Fruit fly (Drosophila melanogaster) whole organism, wandering third instar larva: ENCODE results near the gene tal-AA.

ENCODE experiments used
- Abd-B ChIP-seq: fragments of >200 bp; optimal IDR thresholded peaks from 2 replicates; lab custom pipeline; 2017; ENCODE audit warnings: missing biosample characterization, missing genetic modification characterization
- CG32264 ChIP-seq: fragments of 200-800 bp; sonication (Bioruptor generic); optimal IDR thresholded peaks from 2 replicates; lab custom pipeline; 2016; ENCODE audit warnings: missing biosample characterization, missing genetic modification characterization
- CG9705 ChIP-seq: fragments of 200-800 bp; sonication (Bioruptor generic); optimal IDR thresholded peaks from 2 replicates; lab custom pipeline; 2018; ENCODE audit warnings: missing biosample characterization, mild to moderate bottlenecking, missing genetic modification characterization
- CrebA ChIP-seq: fragments of 200-800 bp; sonication (Bioruptor generic); optimal IDR thresholded peaks from 2 replicates; lab custom pipeline; 2016; ENCODE audit warnings: missing biosample characterization, mild to moderate bottlenecking, missing genetic modification characterization, borderline replicate concordance
- Dfd ChIP-seq: fragments of >200 bp; optimal IDR thresholded peaks from 2 replicates; lab custom pipeline; 2017; ENCODE audit warnings: missing biosample characterization, missing genetic modification characterization
- Dif ChIP-seq: fragments of 200-275, 200-300 bp; sonication (Bioruptor generic); optimal IDR thresholded peaks from 2 replicates; lab custom pipeline; 2018; ENCODE audit warnings: missing biosample characterization, missing genetic modification characterization; ENCODE audit not compliant: partially characterized antibody
- GATAd ChIP-seq: sonication (Bioruptor generic); optimal IDR thresholded peaks from 2 replicates; lab custom pipeline; 2016; ENCODE audit warnings: missing biosample characterization, missing genetic modification characterization
- HLH106 ChIP-seq: fragments of 200-800 bp; optimal IDR thresholded peaks from 3 replicates; lab custom pipeline; 2019; ENCODE audit warnings: missing biosample characterization, mild to moderate bottlenecking, missing genetic modification characterization, moderate library complexity
- Hnf4 ChIP-seq: fragments of 200-800 bp; sonication (Bioruptor generic); optimal IDR thresholded peaks from 2 replicates; lab custom pipeline; 2016; ENCODE audit warnings: missing biosample characterization, mild to moderate bottlenecking, missing genetic modification characterization
- Hr78 ChIP-seq: fragments of >200 bp; optimal IDR thresholded peaks from 2 replicates; lab custom pipeline; 2017; ENCODE audit warnings: missing biosample characterization, missing genetic modification characterization
- Hr83 ChIP-seq: fragments of 200-300 bp; sonication (Bioruptor generic); optimal IDR thresholded peaks from 2 replicates; lab custom pipeline; 2016; ENCODE audit warnings: missing biosample characterization, mild to moderate bottlenecking, missing genetic modification characterization, moderate library complexity; ENCODE audit not compliant: poor library complexity, severe bottlenecking
- Jra ChIP-seq: sonication (Bioruptor generic); optimal IDR thresholded peaks from 2 replicates; lab custom pipeline; 2016; ENCODE audit warnings: missing biosample characterization, missing genetic modification characterization
- Mio ChIP-seq: sonication (Bioruptor generic); optimal IDR thresholded peaks from 2 replicates; lab custom pipeline; 2016; ENCODE audit warnings: missing biosample characterization, missing genetic modification characterization
- Myc ChIP-seq: fragments of >200 bp; optimal IDR thresholded peaks from 2 replicates; lab custom pipeline; 2017
- N ChIP-seq: fragments of >200 bp; optimal IDR thresholded peaks from 2 replicates; lab custom pipeline; 2018; ENCODE audit warnings: missing biosample characterization, missing external identifiers, missing genetic modification characterization
- OdsH ChIP-seq: fragments of 200-800 bp; sonication (Bioruptor generic); optimal IDR thresholded peaks from 2 replicates; lab custom pipeline; 2016; ENCODE audit warnings: missing biosample characterization, mild to moderate bottlenecking, missing genetic modification characterization
- Rel ChIP-seq, 2 experiments: fragments of 200-800 bp; sonication (Bioruptor generic) in 1 of 2; optimal IDR thresholded peaks; 2 replicates in 1 of 2; 3 replicates in 1 of 2; lab custom pipeline; 2016 to 2019; ENCODE audit warnings: mild to moderate bottlenecking in 2 of 2, missing biosample characterization in 2 of 2, missing genetic modification characterization in 2 of 2, moderate library complexity in 1 of 2
- Sp1 ChIP-seq: fragments of 200-800 bp; sonication (Bioruptor generic); optimal IDR thresholded peaks from 3 replicates; lab custom pipeline; 2019; ENCODE audit warnings: missing biosample characterization, mild to moderate bottlenecking, missing genetic modification characterization, moderate library complexity
- Vsx2 ChIP-seq: fragments of 200-300, 225-300 bp; sonication (Bioruptor generic); optimal IDR thresholded peaks from 2 replicates; lab custom pipeline; 2018; ENCODE audit warnings: missing biosample characterization, missing genetic modification characterization; ENCODE audit not compliant: partially characterized antibody
- br ChIP-seq: fragments of 200-800 bp; sonication (Bioruptor generic); optimal IDR thresholded peaks from 2 replicates; lab custom pipeline; 2016; ENCODE audit warnings: missing biosample characterization, missing genetic modification characterization
- brk ChIP-seq: fragments of 200-800 bp; sonication (Bioruptor generic); optimal IDR thresholded peaks from 2 replicates; lab custom pipeline; 2016; ENCODE audit warnings: missing biosample characterization, mild to moderate bottlenecking, missing genetic modification characterization
- dl ChIP-seq, 2 experiments: fragments of 175-275, 200-275 bp in 1 of 2; fragments of 200-275 bp in 1 of 2; sonication (Bioruptor generic); optimal IDR thresholded peaks; lab custom pipeline; 2018; ENCODE audit warnings: mild to moderate bottlenecking in 2 of 2, missing biosample characterization in 2 of 2, missing genetic modification characterization in 2 of 2, moderate library complexity in 2 of 2; ENCODE audit not compliant: partially characterized antibody in 2 of 2, insufficient read depth in 1 of 2
- dmrt93B ChIP-seq: fragments of 200-800 bp; sonication (Bioruptor generic); optimal IDR thresholded peaks from 2 replicates; lab custom pipeline; 2018; ENCODE audit warnings: missing biosample characterization, mild to moderate bottlenecking, missing genetic modification characterization
- dsf ChIP-seq: sonication (Bioruptor generic); optimal IDR thresholded peaks from 2 replicates; lab custom pipeline; 2016; ENCODE audit warnings: missing biosample characterization, missing genetic modification characterization, borderline replicate concordance
- ey ChIP-seq: fragments of 200-800 bp; sonication (Bioruptor generic); optimal IDR thresholded peaks from 2 replicates; lab custom pipeline; 2016; ENCODE audit warnings: missing biosample characterization, missing genetic modification characterization
- foxo ChIP-seq, 2 experiments: fragments of 200-800 bp; sonication (Bioruptor generic); optimal IDR thresholded peaks; 2 replicates in 1 of 2; 3 replicates in 1 of 2; lab custom pipeline; 2016 to 2017; ENCODE audit warnings: missing biosample characterization in 2 of 2, missing genetic modification characterization in 2 of 2
- fru ChIP-seq: fragments of 200-800 bp; sonication (Bioruptor generic); optimal IDR thresholded peaks from 3 replicates; lab custom pipeline; 2016; ENCODE audit warnings: missing biosample characterization, mild to moderate bottlenecking, missing genetic modification characterization
- h ChIP-seq: fragments of 200-800 bp; sonication (Bioruptor generic); optimal IDR thresholded peaks from 3 replicates; lab custom pipeline; 2016; ENCODE audit warnings: missing biosample characterization, mild to moderate bottlenecking, missing genetic modification characterization
- jim ChIP-seq: fragments of 175-275, 200-325 bp; sonication (Bioruptor generic); optimal IDR thresholded peaks from 2 replicates; lab custom pipeline; 2016; ENCODE audit warnings: missing biosample characterization, mild to moderate bottlenecking, missing genetic modification characterization
- lola ChIP-seq: fragments of >200 bp; optimal IDR thresholded peaks from 2 replicates; lab custom pipeline; 2017; ENCODE audit warnings: missing biosample characterization, missing genetic modification characterization
- pan ChIP-seq: fragments of >200 bp; optimal IDR thresholded peaks from 2 replicates; lab custom pipeline; 2017
- psq ChIP-seq: fragments of 200-800 bp; sonication (Bioruptor generic); optimal IDR thresholded peaks from 3 replicates; lab custom pipeline; 2017; ENCODE audit warnings: missing biosample characterization, mild to moderate bottlenecking, missing genetic modification characterization, moderate library complexity
- rgr ChIP-seq: fragments of 200-800 bp; sonication (Bioruptor generic); optimal IDR thresholded peaks from 3 replicates; lab custom pipeline; 2016; ENCODE audit warnings: missing biosample characterization, mild to moderate bottlenecking, missing genetic modification characterization
- sage ChIP-seq: fragments of 200-800 bp; sonication (Bioruptor generic); optimal IDR thresholded peaks from 2 replicates; lab custom pipeline; 2016; ENCODE audit warnings: missing biosample characterization, mild to moderate bottlenecking, missing genetic modification characterization
- sv ChIP-seq: fragments of 200-800 bp; sonication (Bioruptor generic); optimal IDR thresholded peaks from 3 replicates; lab custom pipeline; 2016; ENCODE audit warnings: missing biosample characterization, missing genetic modification characterization
- tai ChIP-seq: sonication (Bioruptor generic); optimal IDR thresholded peaks from 2 replicates; lab custom pipeline; 2016; ENCODE audit warnings: missing biosample characterization, missing genetic modification characterization
- usp ChIP-seq: fragments of >200 bp; optimal IDR thresholded peaks from 2 replicates; lab custom pipeline; 2017; ENCODE audit warnings: missing biosample characterization, missing genetic modification characterization
- woc ChIP-seq: sonication (Bioruptor generic); optimal IDR thresholded peaks from 2 replicates; lab custom pipeline; 2016; ENCODE audit warnings: missing biosample characterization, mild to moderate bottlenecking, missing genetic modification characterization

tal-AA gene

dm6 chr3R:13845926-13846325 is 33.0 kb downstream of the tal-AA start:
- no peak for TF ChIP-seq Abd-B (GFP tag; lab: Kevin White, UChicago)
- TF ChIP-seq CG9705 = no peak
- peak; percentile 49 for TF ChIP-seq woc (GFP tag; lab: Kevin White, UChicago)
- peak; percentile 23 for TF ChIP-seq psq
- TF ChIP-seq sage = no peak
- TF ChIP-seq pan (lab: Kevin White, UChicago) = no peak
- no peak for TF ChIP-seq Dif (GFP tag; lab: Kevin White, UChicago)
- peak; percentile 57 for TF ChIP-seq h (GFP tag; lab: Kevin White, UChicago)
- peak; percentile 11 for TF ChIP-seq Hnf4 (GFP tag; lab: Kevin White, UChicago)
- TF ChIP-seq brk (GFP tag; lab: Kevin White, UChicago) = no peak
- peak; percentile 40 for TF ChIP-seq Sp1 (GFP tag; lab: Kevin White, UChicago)
- no peak for TF ChIP-seq Hr83 (GFP tag; lab: Kevin White, UChicago)
- no peak for TF ChIP-seq Rel (GFP tag; optimal IDR thresholded peaks at IDR 0.05; lab: Kevin White, UChicago)
- no peak for TF ChIP-seq Rel (tag; optimal IDR thresholded peaks at IDR 0.05; lab: Kevin White, UChicago)
- no peak for TF ChIP-seq CrebA (GFP tag; lab: Kevin White, UChicago)
- TF ChIP-seq Mio = no peak
- peak; percentile 26 for TF ChIP-seq br (GFP tag; lab: Kevin White, UChicago)
- TF ChIP-seq CG32264 (GFP tag; lab: Kevin White, UChicago) = no peak
- no peak for TF ChIP-seq usp (GFP tag; lab: Kevin White, UChicago)
- peak; percentile 49 for TF ChIP-seq OdsH (GFP tag; lab: Kevin White, UChicago)
- TF ChIP-seq HLH106 (tag; lab: Kevin White, UChicago) = peak; percentile 27
- TF ChIP-seq lola = no peak
- peak in 1 of 2 experiments; percentile 39 for TF ChIP-seq foxo (GFP tag; optimal IDR thresholded peaks at IDR 0.05; lab: Kevin White, UChicago)
- TF ChIP-seq Dfd (GFP tag; lab: Kevin White, UChicago) = no peak
- no peak for TF ChIP-seq dmrt93B
- no peak for TF ChIP-seq tai
- TF ChIP-seq N (GFP tag; lab: Kevin White, UChicago) = no peak
- TF ChIP-seq ey (GFP tag; lab: Kevin White, UChicago) = peak; percentile 43
- TF ChIP-seq Myc (lab: Kevin White, UChicago) = no peak
- peak; percentile 27 for TF ChIP-seq rgr
- TF ChIP-seq Hr78 (GFP tag; lab: Kevin White, UChicago) = no peak
- TF ChIP-seq Vsx2 = no peak
- TF ChIP-seq jim (GFP tag; lab: Kevin White, UChicago) = no peak
- TF ChIP-seq sv (GFP tag; lab: Kevin White, UChicago) = no peak
- peak; percentile 35 for TF ChIP-seq fru
- no peak for TF ChIP-seq dsf (GFP tag; lab: Kevin White, UChicago)
- TF ChIP-seq dl (GFP tag; optimal IDR thresholded peaks at IDR 0.05; lab: Kevin White, UChicago; ENCODE audit: insufficient read depth in 1 of 2, partially characterized antibody in 2 of 2) = no peak
- TF ChIP-seq Jra = no peak
- TF ChIP-seq GATAd (GFP tag; lab: Kevin White, UChicago) = no peak

- TF ChIP-seq CrebA (GFP tag; lab: Kevin White, UChicago) = no peak
- TF ChIP-seq ey (GFP tag; lab: Kevin White, UChicago) = no peak
- TF ChIP-seq foxo (GFP tag; optimal IDR thresholded peaks at IDR 0.05; lab: Kevin White, UChicago) = peak in 1 of 2 experiments; percentile 3
- TF ChIP-seq N (GFP tag; lab: Kevin White, UChicago) = no peak
- TF ChIP-seq sv (GFP tag; lab: Kevin White, UChicago) = no peak
- TF ChIP-seq, all 38 proteins: peak for 1
These were observed 34.4 kb downstream of the tal-AA start for dm6 chr3R:13847289-13847688.

DNA sequence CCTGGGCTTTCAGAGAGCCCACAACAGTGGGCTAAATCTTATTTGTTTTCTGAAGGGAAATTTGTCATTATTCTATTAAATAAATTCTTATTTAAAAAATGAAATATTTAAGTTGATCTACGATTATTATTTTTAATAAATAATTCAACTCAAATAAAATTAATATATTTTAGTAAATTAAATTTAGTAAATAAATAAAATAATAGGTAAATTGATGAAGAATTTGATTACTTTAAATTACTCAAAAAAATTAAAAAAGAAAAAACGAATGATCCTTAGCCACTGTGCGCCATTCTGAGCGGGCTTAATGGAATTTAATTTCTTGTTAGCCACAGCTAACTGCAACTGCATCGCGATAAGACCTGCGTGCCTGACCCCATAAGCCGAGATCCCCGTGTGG is 35.4 kb downstream of the tal-AA start:
- TF ChIP-seq Abd-B (GFP tag; lab: Kevin White, UChicago) (no peak), OdsH (GFP tag; lab: Kevin White, UChicago) (no peak), Mio (no peak), Hnf4 (GFP tag; lab: Kevin White, UChicago) (no peak), Vsx2 (no peak), Myc (lab: Kevin White, UChicago) (no peak), usp (GFP tag; lab: Kevin White, UChicago) (no peak), woc (GFP tag; lab: Kevin White, UChicago) (no peak), dsf (GFP tag; lab: Kevin White, UChicago) (no peak), sv (GFP tag; lab: Kevin White, UChicago) (no peak), CG9705 (no peak), lola (no peak), Rel (GFP tag; optimal IDR thresholded peaks at IDR 0.05; lab: Kevin White, UChicago) (no peak), Rel (tag; optimal IDR thresholded peaks at IDR 0.05; lab: Kevin White, UChicago) (no peak), dmrt93B (no peak), Hr83 (GFP tag; lab: Kevin White, UChicago) (no peak), dl (GFP tag; optimal IDR thresholded peaks at IDR 0.05; lab: Kevin White, UChicago; ENCODE audit: insufficient read depth in 1 of 2, partially characterized antibody in 2 of 2) (no peak), CrebA (GFP tag; lab: Kevin White, UChicago) (no peak), foxo (GFP tag; optimal IDR thresholded peaks at IDR 0.05; lab: Kevin White, UChicago) (no peak)
